Worm (Caenorhabditis elegans) whole organism, mixed stage, embryonic: Measurements from ENCODE around the gene F15B9.6.

Experiments
- elt-3 ChIP-seq: fragments of 150-350 bp; optimal IDR thresholded peaks from 2 replicates; lab custom pipeline; 2014; ENCODE audit warnings: missing biosample characterization, missing genetic modification characterization
- lin-13 ChIP-seq: fragments of 150-350 bp; optimal IDR thresholded peaks from 2 replicates; lab custom pipeline; 2014; ENCODE audit warnings: missing biosample characterization, missing genetic modification characterization
- lsy-2 ChIP-seq: fragments of 150-350 bp; optimal IDR thresholded peaks from 2 replicates; lab custom pipeline; 2014; ENCODE audit warnings: missing biosample characterization, missing genetic modification characterization
- nhr-237 ChIP-seq: fragments of 150-350 bp; optimal IDR thresholded peaks from 2 replicates; lab custom pipeline; 2014; ENCODE audit warnings: missing biosample characterization, missing genetic modification characterization
- unc-62 ChIP-seq: fragments of 150-350 bp; optimal IDR thresholded peaks from 2 replicates; lab custom pipeline; 2014; ENCODE audit warnings: missing biosample characterization, missing genetic modification reagents, missing genetic modification characterization
- zip-8 ChIP-seq: fragments of 150-350 bp; optimal IDR thresholded peaks from 2 replicates; lab custom pipeline; 2014; ENCODE audit warnings: missing biosample characterization, missing genetic modification characterization

ce11 chrV:13024499-13024898, 10.6 kb downstream of the F15B9.6 start:
- no peak for TF ChIP-seq lsy-2
- no peak for TF ChIP-seq lin-13 (tag; lab: Kevin White, UChicago)
- no peak for TF ChIP-seq nhr-237 (tag; lab: Kevin White, UChicago)
- no peak for TF ChIP-seq zip-8 (tag; lab: Kevin White, UChicago)
- TF ChIP-seq elt-3 (tag; lab: Kevin White, UChicago) = no peak
- TF ChIP-seq unc-62 (GFP tag; lab: Kevin White, UChicago) = peak; percentile 45
